Worm (Caenorhabditis elegans) whole organism, L1 larva: Measurements from ENCODE around the gene lpr-3.

Experiments used
- C16A3.4 ChIP-seq: fragments of 150-350 bp; optimal IDR thresholded peaks from 2 replicates; lab custom pipeline; 2014; ENCODE audit warnings: missing biosample characterization, missing genetic modification characterization
- ceh-8 ChIP-seq: fragments of 200-800 bp; sonication (Bioruptor generic); optimal IDR thresholded peaks from 2 replicates; lab custom pipeline; 2018; ENCODE audit warnings: mild to moderate bottlenecking, missing genetic modification characterization, moderate library complexity, missing compliant biosample characterization
- ceh-82 ChIP-seq, 3 experiments: fragments of 150-350 bp in 1 of 3; sonication (generic microtip) in 2 of 3; optimal IDR thresholded peaks; 2 replicates each; lab custom pipeline; 2014 to 2017; ENCODE audit warnings: missing biosample characterization in 3 of 3, missing genetic modification characterization in 3 of 3
- ceh-90 ChIP-seq: sonication (generic microtip); optimal IDR thresholded peaks from 2 replicates; lab custom pipeline; 2016; ENCODE audit warnings: missing genetic modification characterization, missing compliant biosample characterization
- dpl-1 ChIP-seq, 3 experiments: fragments of 150-350 bp in 2 of 3; sonication (generic microtip) in 1 of 3; optimal IDR thresholded peaks; 2 replicates each; lab custom pipeline; 2014 to 2017; ENCODE audit warnings: missing biosample characterization in 3 of 3, missing genetic modification characterization in 3 of 3, missing genetic modification reagents in 3 of 3
- dsc-1 ChIP-seq: sonication (generic microtip); optimal IDR thresholded peaks from 2 replicates; lab custom pipeline; 2016; ENCODE audit warnings: mild to moderate bottlenecking, missing genetic modification characterization, missing compliant biosample characterization
- efl-1 ChIP-seq, 4 experiments: fragments of 150-350 bp; optimal IDR thresholded peaks in 3 of 4; peaks in 1 of 4; 1 replicate in 1 of 4; 2 replicates in 3 of 4; lab custom pipeline; 2014; ENCODE audit warnings: missing biosample characterization in 2 of 4, missing genetic modification characterization in 2 of 4, missing genetic modification reagents in 2 of 4
- efl-3 ChIP-seq: fragments of 200-800 bp; sonication (Bioruptor generic); optimal IDR thresholded peaks from 2 replicates; lab custom pipeline; 2018; ENCODE audit warnings: mild to moderate bottlenecking, missing genetic modification characterization, missing compliant biosample characterization
- egl-13 ChIP-seq: sonication (generic microtip); optimal IDR thresholded peaks from 2 replicates; lab custom pipeline; 2016; ENCODE audit warnings: missing genotype, missing genetic modification reagents, missing genetic modification characterization, missing compliant biosample characterization
- elt-2 ChIP-seq: sonication (generic microtip); optimal IDR thresholded peaks from 2 replicates; lab custom pipeline; 2016; ENCODE audit warnings: missing genetic modification characterization, mild to moderate bottlenecking, inconsistent platforms, missing compliant biosample characterization, missing genetic modification reagents
- fkh-4 ChIP-seq: sonication (generic microtip); optimal IDR thresholded peaks from 2 replicates; lab custom pipeline; 2016; ENCODE audit warnings: missing compliant biosample characterization, missing genetic modification characterization, borderline replicate concordance
- hpl-2 ChIP-seq: fragments of 150-350 bp; optimal IDR thresholded peaks from 2 replicates; lab custom pipeline; 2014; ENCODE audit warnings: missing biosample characterization, missing genetic modification reagents, missing genetic modification characterization
- irx-1 ChIP-seq: sonication (generic microtip); optimal IDR thresholded peaks from 2 replicates; lab custom pipeline; 2016; ENCODE audit warnings: missing genetic modification characterization, missing compliant biosample characterization
- jun-1 ChIP-seq: fragments of 150-350 bp; optimal IDR thresholded peaks from 2 replicates; lab custom pipeline; 2014; ENCODE audit warnings: missing biosample characterization, missing genetic modification reagents, missing genetic modification characterization
- lin-13 ChIP-seq: fragments of 150-350 bp; optimal IDR thresholded peaks from 2 replicates; lab custom pipeline; 2014; ENCODE audit warnings: missing biosample characterization, missing genetic modification reagents, missing genetic modification characterization
- lir-3 ChIP-seq: sonication (generic microtip); optimal IDR thresholded peaks from 2 replicates; lab custom pipeline; 2016; ENCODE audit warnings: mild to moderate bottlenecking, missing genetic modification characterization, moderate library complexity, missing compliant biosample characterization; ENCODE audit not compliant: poor library complexity
- mep-1 ChIP-seq: fragments of 150-350 bp; optimal IDR thresholded peaks from 2 replicates; lab custom pipeline; 2014; ENCODE audit warnings: missing biosample characterization, missing genetic modification characterization
- nhr-11 ChIP-seq: fragments of 150-350 bp; optimal IDR thresholded peaks from 2 replicates; lab custom pipeline; 2014; ENCODE audit warnings: missing biosample characterization, missing genetic modification characterization
- nhr-47 ChIP-seq: sonication (generic microtip); optimal IDR thresholded peaks from 2 replicates; lab custom pipeline; 2016; ENCODE audit warnings: mild to moderate bottlenecking, missing genetic modification characterization, moderate library complexity, missing compliant biosample characterization
- nhr-71 ChIP-seq: sonication (generic microtip); optimal IDR thresholded peaks from 2 replicates; lab custom pipeline; 2016; ENCODE audit warnings: mild to moderate bottlenecking, missing genetic modification characterization, moderate library complexity, missing compliant biosample characterization
- nhr-84 ChIP-seq: sonication (generic microtip); optimal IDR thresholded peaks from 2 replicates; lab custom pipeline; 2017; ENCODE audit warnings: missing biosample characterization, missing genetic modification characterization
- nhr-85 ChIP-seq: sonication (generic microtip); peaks from one replicate; lab custom pipeline; 2016; ENCODE audit warnings: missing genetic modification characterization, inconsistent platforms, missing compliant biosample characterization
- pag-3 ChIP-seq: sonication (generic microtip); optimal IDR thresholded peaks from 2 replicates; lab custom pipeline; 2017; ENCODE audit warnings: missing genetic modification characterization, mild to moderate bottlenecking, missing compliant biosample characterization, antibody characterized with exemption, borderline replicate concordance; ENCODE audit not compliant: insufficient read depth
- pax-3 ChIP-seq: fragments of 200-800 bp; sonication (Bioruptor generic); optimal IDR thresholded peaks from 2 replicates; lab custom pipeline; 2018; ENCODE audit warnings: mild to moderate bottlenecking, missing genetic modification characterization, moderate library complexity, missing compliant biosample characterization
- pqm-1 ChIP-seq: sonication (generic microtip); optimal IDR thresholded peaks from 3 replicates; lab custom pipeline; 2017; ENCODE audit warnings: missing biosample characterization, missing genetic modification characterization
- rnt-1 ChIP-seq: sonication (generic microtip); optimal IDR thresholded peaks from 2 replicates; lab custom pipeline; 2016; ENCODE audit warnings: mild to moderate bottlenecking, missing genetic modification characterization, moderate library complexity, missing compliant biosample characterization
- sox-4 ChIP-seq: sonication (generic microtip); optimal IDR thresholded peaks from 2 replicates; lab custom pipeline; 2016; ENCODE audit warnings: missing genetic modification characterization, missing compliant biosample characterization
- sptf-1 ChIP-seq: fragments of 150-350 bp; optimal IDR thresholded peaks from 2 replicates; lab custom pipeline; 2014; ENCODE audit warnings: missing biosample characterization, missing genetic modification characterization
- sup-37 ChIP-seq: fragments of 200-800 bp; sonication (Bioruptor generic); optimal IDR thresholded peaks from 2 replicates; lab custom pipeline; 2018; ENCODE audit warnings: mild to moderate bottlenecking, missing genetic modification characterization, missing compliant biosample characterization
- tlp-1 ChIP-seq: fragments of 150-350 bp; optimal IDR thresholded peaks from 2 replicates; lab custom pipeline; 2014; ENCODE audit warnings: missing biosample characterization, missing genetic modification characterization
- unc-130 ChIP-seq: fragments of 150-350 bp; optimal IDR thresholded peaks from 2 replicates; lab custom pipeline; 2017; ENCODE audit warnings: missing biosample characterization, missing genetic modification characterization, inconsistent platforms
- unc-30 ChIP-seq: sonication (generic microtip); optimal IDR thresholded peaks from 2 replicates; lab custom pipeline; 2017; ENCODE audit warnings: missing biosample characterization, missing genetic modification characterization
- unc-86 ChIP-seq: sonication (generic microtip); optimal IDR thresholded peaks from 2 replicates; lab custom pipeline; 2016; ENCODE audit warnings: missing genetic modification characterization, missing compliant biosample characterization
- zag-1 ChIP-seq: fragments of 150-350 bp; optimal IDR thresholded peaks from 2 replicates; lab custom pipeline; 2014; ENCODE audit warnings: missing biosample characterization, missing genetic modification characterization
- zip-4 ChIP-seq: fragments of 200-800 bp; sonication (Bioruptor generic); optimal IDR thresholded peaks from 2 replicates; lab custom pipeline; 2018; ENCODE audit warnings: mild to moderate bottlenecking, missing genetic modification characterization, moderate library complexity, missing compliant biosample characterization
- ztf-4 ChIP-seq: fragments of 150-350 bp; optimal IDR thresholded peaks from 2 replicates; lab custom pipeline; 2014; ENCODE audit warnings: missing biosample characterization, missing genetic modification characterization

lpr-3 gene

DNA sequence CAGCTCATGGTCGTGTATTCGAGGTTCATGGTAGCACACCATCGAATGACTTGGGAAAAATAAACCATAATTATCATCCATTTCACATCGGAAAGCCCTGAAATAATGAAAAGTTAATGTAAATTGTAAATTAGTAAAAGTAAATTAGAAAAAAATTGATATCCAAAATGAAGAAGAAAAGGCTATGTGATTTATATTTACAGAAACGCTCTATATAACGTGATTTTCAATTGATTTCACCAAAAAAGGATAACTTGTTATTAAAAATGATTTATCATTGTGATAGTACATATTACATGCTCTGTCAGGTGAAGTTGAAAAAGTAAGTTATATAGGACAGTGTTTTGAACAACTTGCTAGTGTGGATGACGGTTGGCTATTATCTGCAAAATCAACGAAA, 14.4 kb upstream of the lpr-3 start, which contains the start of gene C09F12.3:
Gene C09F12.3, minus strand, starts transcription at position 101 of the 400 bp plus-strand sequence.
- TF ChIP-seq lin-13 (GFP tag; lab: Kevin White, UChicago) (no peak), egl-13 (tag; lab: Kevin White, UChicago) (no peak), pax-3 (tag; lab: Kevin White, UChicago) (no peak), nhr-84 (tag; lab: Kevin White, UChicago) (no peak)

DNA sequence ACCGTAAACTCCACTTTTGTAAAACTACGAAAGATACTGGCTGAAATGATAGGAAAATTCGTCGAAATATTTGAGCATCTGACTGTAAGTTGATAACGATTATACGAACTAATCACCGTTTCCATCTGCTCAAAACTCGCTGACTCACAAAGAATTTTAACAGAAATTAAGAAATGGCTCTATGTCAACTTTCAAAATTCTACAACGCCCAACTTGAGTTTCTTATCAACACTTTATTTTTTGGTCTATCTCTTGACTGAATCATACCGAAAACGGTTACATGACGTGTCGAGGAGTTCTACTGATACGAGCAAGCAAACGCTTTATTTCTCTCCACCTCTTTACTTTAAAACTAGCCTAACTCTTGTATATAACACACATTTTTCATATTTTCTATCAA, 10.0 kb upstream of the lpr-3 start, which contains the start of gene clc-1:
Gene clc-1, plus strand, starts transcription at position 264 of the 400 bp plus-strand sequence.
- TF ChIP-seq efl-3 (GFP tag; lab: Kevin White, UChicago), result no peak
- no peak for TF ChIP-seq dsc-1 (tag; lab: Kevin White, UChicago)
- TF ChIP-seq jun-1 (tag; lab: Kevin White, UChicago), result peak; percentile 34
- no peak for TF ChIP-seq dpl-1 (GFP tag; optimal IDR thresholded peaks at IDR 0.05; lab: Kevin White, UChicago)
- TF ChIP-seq ceh-8, result no peak
- TF ChIP-seq fkh-4 (tag; lab: Kevin White, UChicago), result no peak
- no peak for TF ChIP-seq mep-1 (tag; lab: Kevin White, UChicago)
- no peak for TF ChIP-seq sptf-1 (tag; lab: Kevin White, UChicago)
- no peak for TF ChIP-seq hpl-2 (GFP tag; lab: Kevin White, UChicago)
- TF ChIP-seq ceh-90 (tag; lab: Kevin White, UChicago), result no peak
- no peak for TF ChIP-seq rnt-1
- TF ChIP-seq C16A3.4 (tag; lab: Kevin White, UChicago), result no peak
- TF ChIP-seq unc-86 (tag; lab: Kevin White, UChicago), result no peak
- TF ChIP-seq tlp-1 (tag; lab: Kevin White, UChicago), result peak; percentile 32
- no peak for TF ChIP-seq nhr-11 (tag; lab: Kevin White, UChicago)
- TF ChIP-seq nhr-71 (tag; lab: Kevin White, UChicago), result peak; percentile 1
- TF ChIP-seq efl-1 (optimal IDR thresholded peaks at IDR 0.05; lab: Kevin White, UChicago), result no peak
- TF ChIP-seq efl-1 (GFP tag; optimal IDR thresholded peaks at IDR 0.05 in 1 of 2; lab: Kevin White, UChicago), result peak in 1 of 2 experiments; percentile 79
- no peak for TF ChIP-seq unc-130
- peak; percentile 96 for TF ChIP-seq elt-2 (tag; lab: Kevin White, UChicago)
- no peak for TF ChIP-seq zag-1 (tag; lab: Kevin White, UChicago)
- no peak for TF ChIP-seq nhr-47 (tag; lab: Kevin White, UChicago)
- TF ChIP-seq sox-4 (tag; lab: Kevin White, UChicago), result no peak
- TF ChIP-seq ceh-82 (tag; optimal IDR thresholded peaks at IDR 0.05; lab: Kevin White, UChicago), result no peak
- no peak for TF ChIP-seq pqm-1
- TF ChIP-seq, all 84 proteins: peak for 5

DNA sequence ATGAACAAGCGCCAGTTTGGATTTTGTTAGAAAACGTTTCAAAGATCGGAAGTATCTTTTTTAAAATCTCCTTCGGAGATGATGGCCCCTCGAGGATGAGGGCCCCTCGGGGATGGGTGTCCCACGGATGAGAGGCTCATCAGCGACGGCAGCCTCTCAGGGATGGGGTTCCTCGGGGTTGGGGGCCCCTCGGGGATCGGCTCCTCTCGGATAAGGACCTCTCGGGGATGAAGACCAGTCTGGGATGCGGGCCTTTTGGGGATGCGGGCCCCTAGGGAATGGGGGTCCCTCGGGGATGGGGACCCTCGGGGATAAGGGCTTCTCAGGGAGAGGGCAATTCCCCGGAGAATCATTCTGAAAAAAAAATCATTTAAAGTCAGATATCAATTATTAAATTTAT, 6.9 kb upstream of the lpr-3 start:
- TF ChIP-seq irx-1 (no peak), nhr-85 (tag; lab: Kevin White, UChicago) (no peak), ztf-4 (tag; lab: Kevin White, UChicago) (no peak), ceh-8 (peak; percentile 53), efl-1 (optimal IDR thresholded peaks at IDR 0.05; lab: Kevin White, UChicago) (no peak), efl-1 (GFP tag; optimal IDR thresholded peaks at IDR 0.05 in 1 of 2; lab: Kevin White, UChicago) (no peak), lir-3 (tag; lab: Kevin White, UChicago) (no peak), ceh-90 (tag; lab: Kevin White, UChicago) (no peak), sup-37 (GFP tag; lab: Kevin White, UChicago) (no peak)

DNA sequence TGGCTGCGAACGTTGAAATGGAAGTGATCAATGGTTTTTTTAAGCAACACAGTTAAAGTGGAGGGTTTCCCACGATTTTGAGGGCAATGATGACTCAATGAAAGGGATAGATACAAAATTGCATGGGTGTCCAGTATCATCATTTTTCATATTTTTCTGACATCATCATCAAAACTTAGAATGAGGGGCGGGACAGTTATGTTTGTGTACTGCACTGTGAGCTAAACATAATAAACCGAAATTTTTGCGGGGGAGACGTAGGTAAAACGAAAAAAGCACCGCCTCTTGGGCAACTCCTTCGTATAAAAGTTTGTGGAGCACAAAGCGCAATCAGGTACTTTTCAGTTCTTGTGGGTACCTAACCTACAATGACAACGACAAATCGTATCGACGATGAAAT, 3.6 kb upstream of the lpr-3 start, which contains the start of gene C09F12.2:
Gene C09F12.2, plus strand, starts transcription at position 301 of the 400 bp plus-strand sequence.
- TF ChIP-seq unc-30 (tag; lab: Kevin White, UChicago) (no peak), nhr-84 (tag; lab: Kevin White, UChicago) (no peak), pag-3 (no peak), elt-2 (tag; lab: Kevin White, UChicago) (no peak), zip-4 (no peak)
